Worm (Caenorhabditis elegans): ENCODE results near the gene C16C10.9.

The C16C10.9 gene

DNA sequence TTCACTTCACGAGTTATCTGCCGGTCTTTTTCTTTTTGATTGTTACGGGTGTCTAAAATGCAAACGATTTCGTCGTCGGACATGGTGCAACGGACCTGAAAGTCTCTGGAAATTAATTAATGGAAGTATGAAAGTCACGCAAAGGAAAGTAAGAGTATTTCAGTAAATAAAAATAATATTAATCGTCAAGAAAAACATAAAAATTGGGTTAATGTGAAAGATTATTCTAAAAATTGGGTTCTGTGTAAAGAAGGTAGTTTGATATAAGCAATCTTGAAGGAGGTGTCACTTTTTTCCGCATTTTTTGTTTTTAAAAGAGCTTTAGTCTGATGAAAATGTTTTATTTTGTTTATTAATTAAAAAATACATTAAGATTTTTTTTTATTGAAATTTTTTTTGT is at the start of gene C16C10.9:
TSS of gene C16C10.9 (minus strand) at position 101 of the 400 bp plus-strand sequence.
- TF ChIP-seq saeg-2 (GFP tag; IDR thresholded peaks at IDR 0.05): no peak
- TF ChIP-seq lir-3 (tag; optimal IDR thresholded peaks at IDR 0.05): no peak
- TF ChIP-seq fkh-10 (GFP tag; optimal IDR thresholded peaks at IDR 0.05): no peak
- TF ChIP-seq nhr-48 (tag; optimal IDR thresholded peaks at IDR 0.05): no peak
- no peak for TF ChIP-seq nhr-6 (tag; optimal IDR thresholded peaks at IDR 0.05)
- no peak for TF ChIP-seq lin-15B (tag; optimal IDR thresholded peaks at IDR 0.05)
- no peak for TF ChIP-seq lin-13 (GFP tag; optimal IDR thresholded peaks at IDR 0.05)
- no peak for TF ChIP-seq F49E8.2 (tag; optimal IDR thresholded peaks at IDR 0.05; ENCODE audit: borderline replicate concordance)

DNA sequence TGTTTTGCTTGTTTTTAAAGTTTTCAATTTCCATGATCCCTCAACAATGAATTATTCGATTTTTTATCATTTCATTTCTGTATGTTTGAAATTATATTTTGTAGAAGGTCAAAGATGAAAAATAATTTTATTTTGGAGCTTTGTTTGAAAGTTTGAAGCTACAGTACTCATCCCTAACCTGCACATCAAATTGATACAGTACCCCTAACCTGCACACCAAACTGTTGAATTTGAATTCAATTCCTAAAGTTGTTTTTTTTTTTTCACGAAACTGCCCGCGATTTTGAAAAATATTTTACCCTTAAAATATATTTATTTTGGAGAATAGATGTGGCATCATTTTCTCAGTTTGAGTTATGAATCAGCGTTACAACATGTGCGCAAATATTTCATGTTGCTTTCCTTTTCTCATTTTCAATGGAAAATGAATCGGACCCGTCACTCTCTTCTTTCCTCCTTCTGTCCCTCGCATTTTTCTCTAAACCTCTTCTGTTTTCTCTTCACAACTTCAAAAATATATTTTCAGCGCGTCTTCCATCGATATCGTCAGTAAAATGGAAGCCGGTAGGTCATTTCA is 48.6 kb upstream of the C16C10.9 start, which contains the start of gene R74.8:
TSS of gene R74.8 (plus strand) at position 527 of the 577 bp plus-strand sequence.
- TF ChIP-seq vab-7 (GFP tag; IDR thresholded peaks at IDR 0.05) (no peak), ceh-44 (GFP tag; IDR thresholded peaks at IDR 0.05) (no peak), lin-38 (GFP tag; IDR thresholded peaks at IDR 0.05) (peak; percentile 25), rbr-2 (tag; optimal IDR thresholded peaks at IDR 0.05) (no peak), ceh-32 (tag; optimal IDR thresholded peaks at IDR 0.05; ENCODE audit: poor library complexity) (no peak), F49E8.2 (tag; optimal IDR thresholded peaks at IDR 0.05; ENCODE audit: borderline replicate concordance) (peak; percentile 19), Y48G9A.11 (GFP tag; IDR thresholded peaks at IDR 0.05) (peak; percentile 79), lsy-2 (tag; optimal IDR thresholded peaks at IDR 0.05) (peak in 1 of 2 experiments; percentile 79), unc-130 (GFP tag; optimal IDR thresholded peaks at IDR 0.05) (peak; percentile 67)

DNA sequence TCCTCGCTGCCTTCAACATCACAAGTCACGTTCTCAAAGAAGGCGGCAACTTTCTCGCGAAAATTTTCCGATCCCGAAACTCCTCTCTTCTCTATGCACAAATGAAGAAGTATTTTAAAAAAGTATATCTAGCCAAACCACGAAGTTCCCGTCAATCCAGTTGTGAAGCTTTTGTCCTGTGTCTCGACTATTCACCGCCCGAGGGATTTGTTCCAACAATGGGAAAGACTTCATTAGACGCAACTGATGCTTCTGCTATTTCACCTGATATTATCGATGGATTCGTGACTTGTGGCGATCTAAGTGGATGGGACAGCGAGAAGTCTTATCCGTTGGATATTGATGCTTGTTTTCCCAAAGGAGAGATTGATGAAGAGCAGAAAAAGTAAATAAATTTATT is 47.8 kb upstream of the C16C10.9 start:
- TF ChIP-seq ceh-20 (GFP tag; IDR thresholded peaks at IDR 0.05) (no peak), dmd-6 (GFP tag; IDR thresholded peaks at IDR 0.05) (no peak), ceh-82 (tag; optimal IDR thresholded peaks at IDR 0.05) (no peak), aha-1 (tag) (peak; percentile 94), Y5F2A.4 (GFP tag; optimal IDR thresholded peaks at IDR 0.05) (no peak)

DNA sequence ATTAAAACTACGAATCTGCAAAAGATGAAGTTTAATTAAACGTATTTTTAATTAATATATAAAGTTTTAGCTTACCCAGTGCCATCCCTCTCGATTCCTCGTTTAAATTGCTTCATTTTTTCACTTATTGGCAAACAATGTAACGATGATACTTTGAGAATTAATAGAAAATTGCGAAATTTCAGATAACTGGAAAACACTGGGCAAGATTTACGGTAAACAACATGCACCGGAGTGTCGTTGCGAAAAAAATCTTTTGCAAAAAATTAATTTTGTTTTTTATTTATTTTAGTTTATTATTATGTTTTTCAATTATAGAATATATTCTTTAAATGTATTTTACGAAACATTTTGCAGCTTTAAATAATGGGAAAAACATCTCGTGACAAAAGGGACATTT is 46.9 kb upstream of the C16C10.9 start, which contains the start of the genes pelo-1 and R74.7:
TSS of gene pelo-1 (minus strand) at position 151 of the 400 bp plus-strand sequence.
TSS of gene R74.7 (plus strand) at position 358 of the 400 bp plus-strand sequence.
- TF ChIP-seq T20F7.1 (GFP tag; optimal IDR thresholded peaks at IDR 0.05) (peak; percentile 95), daf-16 (GFP tag; optimal IDR thresholded peaks at IDR 0.05) (no peak), daf-16 (tag; optimal IDR thresholded peaks at IDR 0.05) (peak; percentile 21), zip-11 (GFP tag; IDR thresholded peaks at IDR 0.05) (no peak), Y48G9A.11 (GFP tag; IDR thresholded peaks at IDR 0.05) (peak; percentile 61), R02D3.7 (tag; optimal IDR thresholded peaks at IDR 0.05) (peak; percentile 69), nhr-77 (tag; optimal IDR thresholded peaks at IDR 0.05) (peak; percentile 11), mes-2 (tag; optimal IDR thresholded peaks at IDR 0.05; ENCODE audit: poor library complexity, severe bottlenecking) (peak; percentile 33), zip-2 (tag; optimal IDR thresholded peaks at IDR 0.05) (peak; percentile 2), nhr-25 (tag; optimal IDR thresholded peaks at IDR 0.05; ENCODE audit: borderline replicate concordance, insufficient read depth) (no peak), lsy-2 (tag; optimal IDR thresholded peaks at IDR 0.05) (peak in 1 of 2 experiments; percentile 65), sdz-12 (GFP tag; optimal IDR thresholded peaks at IDR 0.05) (no peak), vab-7 (GFP tag; IDR thresholded peaks at IDR 0.05) (no peak)

DNA sequence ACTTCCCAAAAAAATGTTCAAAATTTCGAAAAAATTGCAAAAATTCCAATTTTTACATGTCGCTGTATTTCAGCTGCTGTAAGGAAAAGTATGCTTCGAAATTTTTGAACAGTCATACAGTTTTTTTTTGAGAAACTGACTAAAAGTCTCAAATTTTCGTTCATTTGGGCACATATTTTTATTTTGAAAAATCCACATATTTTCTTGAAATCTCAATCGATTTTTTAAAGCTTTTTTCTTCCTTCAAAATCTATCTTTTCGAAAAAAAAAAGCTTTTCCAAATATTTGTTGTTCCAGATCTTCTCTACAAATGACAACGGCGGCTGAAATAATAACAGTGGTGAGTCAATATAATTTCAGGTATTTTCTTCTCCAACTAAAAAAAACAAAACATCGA is 39.8 kb upstream of the C16C10.9 start, which contains the start of gene asd-1:
TSS of gene asd-1 (plus strand) at position 298 of the 397 bp plus-strand sequence.
- TF ChIP-seq T26A8.4 (GFP tag; IDR thresholded peaks at IDR 0.05) (no peak), mxl-2 (GFP tag; conservative IDR thresholded peaks at IDR 0.05) (no peak), madf-9 (GFP tag; conservative IDR thresholded peaks at IDR 0.05) (no peak), nhr-111 (GFP tag; optimal IDR thresholded peaks at IDR 0.05) (no peak), dmd-9 (GFP tag; IDR thresholded peaks at IDR 0.05) (no peak), nhr-25 (tag; optimal IDR thresholded peaks at IDR 0.05; ENCODE audit: borderline replicate concordance, insufficient read depth) (no peak), zip-11 (GFP tag; IDR thresholded peaks at IDR 0.05) (no peak), unc-130 (GFP tag; optimal IDR thresholded peaks at IDR 0.05) (no peak), hmg-1.1 (GFP tag; IDR thresholded peaks at IDR 0.05) (no peak), ceh-82 (tag; optimal IDR thresholded peaks at IDR 0.05) (no peak), ZK337.2 (GFP tag; IDR thresholded peaks at IDR 0.05) (no peak), snpc-1.2 (GFP tag; IDR thresholded peaks at IDR 0.05) (no peak), dpl-1 (GFP tag; optimal IDR thresholded peaks at IDR 0.05) (no peak), fkh-10 (GFP tag; optimal IDR thresholded peaks at IDR 0.05) (no peak)

All from whole organism, L4 larva.